Worm (Caenorhabditis elegans): ENCODE results near the gene K07F5.22.

ce11 chrIV:9866865-9867264 lies 2.0 kb downstream of the K07F5.22 start:
- no peak for TF ChIP-seq hlh-4 (tag; optimal IDR thresholded peaks at IDR 0.05)
- TF ChIP-seq ztf-11 (tag; optimal IDR thresholded peaks at IDR 0.05): no peak
- TF ChIP-seq sptf-1 (tag; optimal IDR thresholded peaks at IDR 0.05): no peak
- TF ChIP-seq snpc-4 (tag; optimal IDR thresholded peaks at IDR 0.05): no peak
- TF ChIP-seq nhr-76 (tag; optimal IDR thresholded peaks at IDR 0.05): no peak
- TF ChIP-seq pqm-1 (tag; optimal IDR thresholded peaks at IDR 0.05): no peak
- no peak for TF ChIP-seq lin-39 (tag; optimal IDR thresholded peaks at IDR 0.05)
